ENCODE assay signal across 1 fruit fly cellular context in the genomic region with DNA sequence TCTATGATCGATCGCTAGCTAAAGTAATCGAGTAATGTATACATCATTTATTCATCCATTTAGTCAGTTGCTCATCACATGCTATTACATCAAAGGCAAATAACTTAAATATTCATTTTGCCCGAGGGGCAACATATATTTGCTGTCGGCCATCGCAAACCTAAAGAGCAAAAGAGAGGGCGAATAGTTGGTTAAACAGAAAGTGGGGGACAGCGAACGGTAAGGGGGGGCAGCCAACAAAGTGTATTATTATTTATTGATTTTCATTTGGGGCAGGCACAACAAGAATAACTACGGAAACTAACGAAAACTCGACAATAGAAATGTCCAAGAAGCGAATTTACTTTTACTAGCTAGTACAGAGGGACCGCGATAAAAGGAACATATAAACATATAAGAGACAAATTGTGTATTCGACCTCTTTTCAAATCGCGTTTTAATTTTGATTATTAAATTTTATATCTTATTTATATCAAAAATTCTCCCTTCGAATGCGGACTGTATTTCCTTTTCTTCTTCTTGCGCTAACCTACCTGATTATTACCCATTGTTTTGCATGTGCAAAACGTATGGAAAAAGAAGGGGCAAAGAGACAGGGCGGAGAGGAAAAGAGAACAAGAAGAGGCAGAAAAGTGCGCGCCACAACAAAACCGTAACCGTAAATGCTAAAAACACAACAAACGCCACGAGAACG.
TF ChIP-seq lines count a peak whose summit lies in the region.

No protein-coding gene starts in this region.

TF ChIP-seq in whole organism, embryonic, 481 proteins besides CTCF, POLR2A, EP300 and RAD21 (continued from another document and continues in another):
- TF ChIP-seq tgo (GFP tag; IDR thresholded peaks at IDR 0.05; lab: Robert Waterston, UW) (peak; percentile 13; the same call in 1 of the 3 replicates), pita (GFP tag; optimal IDR thresholded peaks at IDR 0.05; lab: Kevin White, UChicago) (no peak), danr (GFP tag; IDR thresholded peaks at IDR 0.05; lab: Robert Waterston, UW) (peak; percentile 18; the same call in 1 of the 2 replicates), TFAM (GFP tag; optimal IDR thresholded peaks at IDR 0.05; lab: Kevin White, UChicago) (no peak), Chrac-16 (GFP tag; optimal IDR thresholded peaks at IDR 0.05; lab: Kevin White, UChicago) (no peak), D19B (GFP tag; optimal IDR thresholded peaks at IDR 0.05; lab: Kevin White, UChicago) (peak; percentile 60), CG34376 (GFP tag; optimal IDR thresholded peaks at IDR 0.05; lab: Kevin White, UChicago) (no peak), CG5953 (GFP tag; IDR thresholded peaks at IDR 0.05; lab: Robert Waterston, UW) (no peak), disco-r (GFP tag; optimal IDR thresholded peaks at IDR 0.05; lab: Kevin White, UChicago) (no peak), Sry-β (GFP tag; optimal IDR thresholded peaks at IDR 0.05; lab: Kevin White, UChicago) (no peak), CG7745 (tag; optimal IDR thresholded peaks at IDR 0.05; lab: Kevin White, UChicago) (no peak), CG11247 (GFP tag; IDR thresholded peaks at IDR 0.05; lab: Robert Waterston, UW) (peak; percentile 59), Xbp1 (GFP tag; optimal IDR thresholded peaks at IDR 0.05; lab: Kevin White, UChicago) (no peak), ranshi (GFP tag; IDR thresholded peaks at IDR 0.05; lab: Robert Waterston, UW) (peak; percentile 55; the same call in 1 of the 2 replicates), CG12236 (GFP tag; optimal IDR thresholded peaks at IDR 0.05; lab: Kevin White, UChicago) (no peak), toy (GFP tag; IDR thresholded peaks at IDR 0.05; lab: Robert Waterston, UW) (no peak), GATAe (GFP tag; conservative IDR thresholded peaks at IDR 0.05; lab: Robert Waterston, UW) (no peak), CG3847 (GFP tag; IDR thresholded peaks at IDR 0.05; lab: Robert Waterston, UW) (peak; percentile 69), mld (GFP tag; IDR thresholded peaks at IDR 0.05; lab: Robert Waterston, UW; ENCODE audit: partially characterized antibody) (no peak), Dip2 (GFP tag; IDR thresholded peaks at IDR 0.05; lab: Robert Waterston, UW) (no peak), Lim3 (GFP tag; IDR thresholded peaks at IDR 0.05; lab: Robert Waterston, UW) (no peak), oc (tag; optimal IDR thresholded peaks at IDR 0.05; lab: Kevin White, UChicago) (no peak), tll (GFP tag; optimal IDR thresholded peaks at IDR 0.05; lab: Kevin White, UChicago) (no peak), sob (GFP tag; IDR thresholded peaks at IDR 0.05; lab: Robert Waterston, UW) (peak; percentile 39; the same call in 1 of the 2 replicates), CG4730 (GFP tag; IDR thresholded peaks at IDR 0.05; lab: Robert Waterston, UW) (0 out of 2 replicates have a peak, but pooled peaks have one; percentile 4), CG4404 (GFP tag; IDR thresholded peaks at IDR 0.05; lab: Robert Waterston, UW) (no peak; the same call in 1 of the 2 replicates), az2 (GFP tag; optimal IDR thresholded peaks at IDR 0.05; lab: Kevin White, UChicago) (no peak), slou (GFP tag; optimal IDR thresholded peaks at IDR 0.05; lab: Kevin White, UChicago) (no peak), Bgb (GFP tag; IDR thresholded peaks at IDR 0.05; lab: Robert Waterston, UW; ENCODE audit: partially characterized antibody) (no peak), Sox102F (GFP tag; optimal IDR thresholded peaks at IDR 0.05; lab: Kevin White, UChicago) (no peak), CG17328 (GFP tag; IDR thresholded peaks at IDR 0.05; lab: Robert Waterston, UW) (0 out of 2 replicates have a peak, but pooled peaks have one; percentile 16), Eip74EF (GFP tag; optimal IDR thresholded peaks at IDR 0.05; lab: Kevin White, UChicago) (no peak), CG4282 (GFP tag; optimal IDR thresholded peaks at IDR 0.05; lab: Kevin White, UChicago) (no peak), gro (GFP tag; optimal IDR thresholded peaks at IDR 0.05; lab: Kevin White, UChicago) (no peak), Hmx (GFP tag; optimal IDR thresholded peaks at IDR 0.05; lab: Kevin White, UChicago) (no peak), Fer3 (tag; optimal IDR thresholded peaks at IDR 0.05; lab: Kevin White, UChicago) (peak; percentile 56), CG10267 (tag; optimal IDR thresholded peaks at IDR 0.05; lab: Kevin White, UChicago) (no peak), nerfin-1 (tag; optimal IDR thresholded peaks at IDR 0.05; lab: Kevin White, UChicago) (no peak), CG18764 (GFP tag; optimal IDR thresholded peaks at IDR 0.05; lab: Kevin White, UChicago) (no peak), pzg (GFP tag; optimal IDR thresholded peaks at IDR 0.05; lab: Kevin White, UChicago) (no peak), CG13894 (tag; optimal IDR thresholded peaks at IDR 0.05; lab: Kevin White, UChicago) (no peak), abd-A (tag; optimal IDR thresholded peaks at IDR 0.05; lab: Kevin White, UChicago) (no peak), CG4707 (GFP tag; optimal IDR thresholded peaks at IDR 0.05; lab: Kevin White, UChicago) (no peak), Mrtf (GFP tag; IDR thresholded peaks at IDR 0.05; lab: Robert Waterston, UW) (0 out of 3 replicates have a peak, but pooled peaks have one; percentile 25), CG10959 (GFP tag; IDR thresholded peaks at IDR 0.05; lab: Robert Waterston, UW) (no peak), Dbx (GFP tag; IDR thresholded peaks at IDR 0.05; lab: Robert Waterston, UW) (peak; percentile 79), CG2889 (GFP tag; IDR thresholded peaks at IDR 0.05; lab: Robert Waterston, UW) (0 out of 3 replicates have a peak, but pooled peaks have one; percentile 28), so (GFP tag; IDR thresholded peaks at IDR 0.05; lab: Robert Waterston, UW) (peak; percentile 19; the same call in 1 of the 3 replicates), HLH3B (GFP tag; IDR thresholded peaks at IDR 0.05; lab: Robert Waterston, UW) (no peak), ac (GFP tag; optimal IDR thresholded peaks at IDR 0.05; lab: Kevin White, UChicago) (no peak), Fer1 (GFP tag; optimal IDR thresholded peaks at IDR 0.05; lab: Kevin White, UChicago) (no peak), stc (GFP tag; IDR thresholded peaks at IDR 0.05; lab: Robert Waterston, UW) (peak; percentile 17; the same call in 1 of the 2 replicates), CG6765 (GFP tag; optimal IDR thresholded peaks at IDR 0.05; lab: Kevin White, UChicago) (no peak), CG12769 (tag; optimal IDR thresholded peaks at IDR 0.05; lab: Kevin White, UChicago) (no peak), CG16779 (GFP tag; IDR thresholded peaks at IDR 0.05; lab: Robert Waterston, UW) (0 out of 2 replicates have a peak, but pooled peaks have one; percentile 5), pros (GFP tag; optimal IDR thresholded peaks at IDR 0.05; lab: Kevin White, UChicago) (no peak), CG9727 (GFP tag; optimal IDR thresholded peaks at IDR 0.05; lab: Kevin White, UChicago) (no peak), dpn (GFP tag; optimal IDR thresholded peaks at IDR 0.05; lab: Kevin White, UChicago) (no peak), bowl (GFP tag; IDR thresholded peaks at IDR 0.05; lab: Robert Waterston, UW) (no peak), ATbp (GFP tag; optimal IDR thresholded peaks at IDR 0.05; lab: Kevin White, UChicago) (no peak), Vsx1 (GFP tag; optimal IDR thresholded peaks at IDR 0.05; lab: Kevin White, UChicago) (no peak), her (GFP tag; optimal IDR thresholded peaks at IDR 0.05; lab: Kevin White, UChicago) (no peak), sisA (GFP tag; IDR thresholded peaks at IDR 0.05; lab: Robert Waterston, UW) (peak; percentile 43), CG3838 (GFP tag; optimal IDR thresholded peaks at IDR 0.05; lab: Kevin White, UChicago) (no peak), lbe (GFP tag; optimal IDR thresholded peaks at IDR 0.05; lab: Kevin White, UChicago) (no peak), Awh (GFP tag; IDR thresholded peaks at IDR 0.05; lab: Robert Waterston, UW) (peak; percentile 36; the same call in 1 of the 2 replicates), prd (optimal IDR thresholded peaks at IDR 0.05; lab: Kevin White, UChicago) (no peak), prd (GFP tag; IDR thresholded peaks at IDR 0.05; lab: Robert Waterston, UW) (peak; percentile 54), wek (GFP tag; optimal IDR thresholded peaks at IDR 0.05; lab: Kevin White, UChicago) (no peak), CG15696 (tag; optimal IDR thresholded peaks at IDR 0.05; lab: Kevin White, UChicago) (no peak), Rx (GFP tag; IDR thresholded peaks at IDR 0.05; lab: Robert Waterston, UW) (no peak; the same call in 1 of the 2 replicates), sens (GFP tag; lab: Kevin White, UChicago) (peak; percentile 63), Hr3 (GFP tag; optimal IDR thresholded peaks at IDR 0.05; lab: Kevin White, UChicago) (no peak), da (GFP tag; optimal IDR thresholded peaks at IDR 0.05; lab: Kevin White, UChicago) (no peak), tap (tag; optimal IDR thresholded peaks at IDR 0.05; lab: Kevin White, UChicago) (no peak), slbo (GFP tag; IDR thresholded peaks at IDR 0.05; lab: Robert Waterston, UW) (peak; percentile 81), CG1233 (GFP tag; optimal IDR thresholded peaks at IDR 0.05; lab: Kevin White, UChicago) (no peak), hbn (GFP tag; IDR thresholded peaks at IDR 0.05; lab: Robert Waterston, UW; ENCODE audit: partially characterized antibody) (no peak), E2f2 (GFP tag; IDR thresholded peaks at IDR 0.05; lab: Robert Waterston, UW) (no peak), CG17912 (GFP tag; optimal IDR thresholded peaks at IDR 0.05; lab: Kevin White, UChicago) (no peak), kni (GFP tag; optimal IDR thresholded peaks at IDR 0.05; lab: Kevin White, UChicago) (no peak), CG12659 (GFP tag; optimal IDR thresholded peaks at IDR 0.05; lab: Kevin White, UChicago) (no peak), Ada2b (GFP tag; IDR thresholded peaks at IDR 0.05; lab: Robert Waterston, UW) (peak; percentile 61), CG2129 (GFP tag; IDR thresholded peaks at IDR 0.05; lab: Robert Waterston, UW; ENCODE audit: partially characterized antibody) (no peak), luna (GFP tag; optimal IDR thresholded peaks at IDR 0.05; lab: Kevin White, UChicago) (no peak), H2.0 (GFP tag; IDR thresholded peaks at IDR 0.05; lab: Robert Waterston, UW) (peak; percentile 66), cad (GFP tag; optimal IDR thresholded peaks at IDR 0.05; lab: Kevin White, UChicago) (no peak), sens-2 (GFP tag; IDR thresholded peaks at IDR 0.05; lab: Robert Waterston, UW) (no peak), exex (tag; optimal IDR thresholded peaks at IDR 0.05; lab: Kevin White, UChicago) (no peak), NFAT (GFP tag; IDR thresholded peaks at IDR 0.05; lab: Robert Waterston, UW) (peak; percentile 67), seq (GFP tag; IDR thresholded peaks at IDR 0.05; lab: Robert Waterston, UW) (no peak), CG7987 (GFP tag; optimal IDR thresholded peaks at IDR 0.05; lab: Kevin White, UChicago) (no peak), HLHmδ (GFP tag; optimal IDR thresholded peaks at IDR 0.05; lab: Kevin White, UChicago) (no peak), CG16813 (GFP tag; IDR thresholded peaks at IDR 0.05; lab: Robert Waterston, UW; ENCODE audit: partially characterized antibody) (no peak), ara (GFP tag; IDR thresholded peaks at IDR 0.05; lab: Robert Waterston, UW) (no peak), CG9932 (GFP tag; IDR thresholded peaks at IDR 0.05; lab: Robert Waterston, UW) (peak; percentile 79), CG6254 (GFP tag; optimal IDR thresholded peaks at IDR 0.05; lab: Kevin White, UChicago) (peak; percentile 1), jigr1 (GFP tag; IDR thresholded peaks at IDR 0.05; lab: Robert Waterston, UW) (no peak), CG4854 (GFP tag; optimal IDR thresholded peaks at IDR 0.05; lab: Kevin White, UChicago) (no peak), sc (optimal IDR thresholded peaks at IDR 0.05; lab: Kevin White, UChicago) (no peak), sc (GFP tag; optimal IDR thresholded peaks at IDR 0.05; lab: Kevin White, UChicago) (no peak), dmrt11E (tag; optimal IDR thresholded peaks at IDR 0.05; lab: Kevin White, UChicago) (no peak), CG2678 (tag; optimal IDR thresholded peaks at IDR 0.05; lab: Kevin White, UChicago) (no peak), CG14050 (GFP tag; IDR thresholded peaks at IDR 0.05; lab: Robert Waterston, UW) (no peak; the same call in 2 of the 3 replicates), NC2β (GFP tag; optimal IDR thresholded peaks at IDR 0.05; lab: Kevin White, UChicago) (no peak), CG13424 (tag; optimal IDR thresholded peaks at IDR 0.05; lab: Kevin White, UChicago) (no peak), kay (GFP tag; optimal IDR thresholded peaks at IDR 0.05; lab: Kevin White, UChicago) (no peak), CG8281 (tag; optimal IDR thresholded peaks at IDR 0.05; lab: Kevin White, UChicago) (no peak), CG14710 (tag; optimal IDR thresholded peaks at IDR 0.05; lab: Kevin White, UChicago) (no peak), Med (GFP tag; lab: Kevin White, UChicago) (peak; percentile 69), Myb (GFP tag; optimal IDR thresholded peaks at IDR 0.05; lab: Kevin White, UChicago) (no peak), CG10366 (GFP tag; IDR thresholded peaks at IDR 0.05; lab: Robert Waterston, UW) (peak; percentile 48), Atf-2 (GFP tag; optimal IDR thresholded peaks at IDR 0.05; lab: Kevin White, UChicago) (no peak), sug (tag; optimal IDR thresholded peaks at IDR 0.05; lab: Kevin White, UChicago) (no peak), nmo (GFP tag; optimal IDR thresholded peaks at IDR 0.05; lab: Kevin White, UChicago) (no peak), bbx (GFP tag; IDR thresholded peaks at IDR 0.05; lab: Robert Waterston, UW; ENCODE audit: partially characterized antibody) (no peak), CG30431 (GFP tag; optimal IDR thresholded peaks at IDR 0.05; lab: Kevin White, UChicago) (no peak), CG17186 (GFP tag; optimal IDR thresholded peaks at IDR 0.05; lab: Kevin White, UChicago) (no peak), Meics (GFP tag; optimal IDR thresholded peaks at IDR 0.05; lab: Kevin White, UChicago) (no peak), row (GFP tag; IDR thresholded peaks at IDR 0.05; lab: Robert Waterston, UW) (peak; percentile 40; the same call in 2 of the 3 replicates), croc (GFP tag; conservative IDR thresholded peaks at IDR 0.05; lab: Robert Waterston, UW) (no peak), CG8478 (optimal IDR thresholded peaks at IDR 0.05; lab: Kevin White, UChicago) (no peak), vnd (GFP tag; IDR thresholded peaks at IDR 0.05; lab: Robert Waterston, UW; ENCODE audit: partially characterized antibody) (no peak), ap (GFP tag; IDR thresholded peaks at IDR 0.05; lab: Robert Waterston, UW) (peak; percentile 21; the same call in 1 of the 2 replicates), ash1 (GFP tag; optimal IDR thresholded peaks at IDR 0.05; lab: Kevin White, UChicago) (no peak), CG1832 (GFP tag; optimal IDR thresholded peaks at IDR 0.05; lab: Kevin White, UChicago) (no peak)
